Worm (Caenorhabditis elegans) whole organism, L1 larva: ENCODE results near the gene C49F5.7.

Experiments
- C04F5.9 ChIP-seq: sonication (generic microtip); optimal IDR thresholded peaks from 2 replicates; lab custom pipeline; 2016; ENCODE audit warnings: missing genetic modification characterization, missing compliant biosample characterization
- C16A3.4 ChIP-seq: fragments of 150-350 bp; optimal IDR thresholded peaks from 2 replicates; lab custom pipeline; 2014; ENCODE audit warnings: missing biosample characterization, missing genetic modification characterization
- C34B4.2 ChIP-seq: sonication (generic microtip); optimal IDR thresholded peaks from 2 replicates; lab custom pipeline; 2017; ENCODE audit warnings: mild to moderate bottlenecking, missing genetic modification characterization, missing compliant biosample characterization
- F16B12.6 ChIP-seq: fragments of 150-350 bp; optimal IDR thresholded peaks from 2 replicates; lab custom pipeline; 2014; ENCODE audit warnings: missing biosample characterization, missing genetic modification characterization
- Y116A8C.19 ChIP-seq: sonication (generic microtip); optimal IDR thresholded peaks from 2 replicates; lab custom pipeline; 2016; ENCODE audit warnings: missing compliant biosample characterization, missing genetic modification characterization, borderline replicate concordance
- aha-1 ChIP-seq: fragments of 150-350 bp; optimal IDR thresholded peaks from 2 replicates; lab custom pipeline; 2014; ENCODE audit warnings: missing biosample characterization, missing genetic modification characterization
- aly-2 ChIP-seq: fragments of 150-350 bp; optimal IDR thresholded peaks from 2 replicates; lab custom pipeline; 2014; ENCODE audit warnings: missing biosample characterization, missing genetic modification characterization
- ama-1 ChIP-seq: fragments of 150-350 bp; optimal IDR thresholded peaks from 2 replicates; lab custom pipeline; 2014
- ceh-8 ChIP-seq: fragments of 200-800 bp; sonication (Bioruptor generic); optimal IDR thresholded peaks from 2 replicates; lab custom pipeline; 2018; ENCODE audit warnings: mild to moderate bottlenecking, missing genetic modification characterization, moderate library complexity, missing compliant biosample characterization
- ceh-82 ChIP-seq, 3 experiments: fragments of 150-350 bp in 1 of 3; sonication (generic microtip) in 2 of 3; optimal IDR thresholded peaks; 2 replicates each; lab custom pipeline; 2014 to 2017; ENCODE audit warnings: missing biosample characterization in 3 of 3, missing genetic modification characterization in 3 of 3
- ces-1 ChIP-seq: fragments of 150-350 bp; optimal IDR thresholded peaks from 2 replicates; lab custom pipeline; 2014; ENCODE audit warnings: missing biosample characterization, missing genetic modification reagents, missing genetic modification characterization
- dpl-1 ChIP-seq, 3 experiments: fragments of 150-350 bp in 2 of 3; sonication (generic microtip) in 1 of 3; optimal IDR thresholded peaks; 2 replicates each; lab custom pipeline; 2014 to 2017; ENCODE audit warnings: missing biosample characterization in 3 of 3, missing genetic modification characterization in 3 of 3, missing genetic modification reagents in 3 of 3
- dsc-1 ChIP-seq: sonication (generic microtip); optimal IDR thresholded peaks from 2 replicates; lab custom pipeline; 2016; ENCODE audit warnings: mild to moderate bottlenecking, missing genetic modification characterization, missing compliant biosample characterization
- efl-1 ChIP-seq, 4 experiments: fragments of 150-350 bp; optimal IDR thresholded peaks in 3 of 4; peaks in 1 of 4; 1 replicate in 1 of 4; 2 replicates in 3 of 4; lab custom pipeline; 2014; ENCODE audit warnings: missing biosample characterization in 2 of 4, missing genetic modification characterization in 2 of 4, missing genetic modification reagents in 2 of 4
- egl-13 ChIP-seq: sonication (generic microtip); optimal IDR thresholded peaks from 2 replicates; lab custom pipeline; 2016; ENCODE audit warnings: missing genotype, missing genetic modification reagents, missing genetic modification characterization, missing compliant biosample characterization
- egl-27 ChIP-seq, 2 experiments: fragments of 150-350 bp in 1 of 2; sonication (generic microtip); optimal IDR thresholded peaks; 3 replicates each; lab custom pipeline; 2017 to 2018; ENCODE audit warnings: missing biosample characterization in 2 of 2, missing genetic modification characterization in 2 of 2, missing genetic modification reagents in 2 of 2
- elt-2 ChIP-seq: sonication (generic microtip); optimal IDR thresholded peaks from 2 replicates; lab custom pipeline; 2016; ENCODE audit warnings: missing genetic modification characterization, mild to moderate bottlenecking, inconsistent platforms, missing compliant biosample characterization, missing genetic modification reagents
- ets-5 ChIP-seq: fragments of 200-800 bp; sonication (Bioruptor generic); IDR thresholded peaks from 2 replicates; pipeline ENCODE4 v1.3.6; 2022; ENCODE audit warnings: missing genetic modification characterization, missing compliant biosample characterization
- fkh-4 ChIP-seq: sonication (generic microtip); optimal IDR thresholded peaks from 2 replicates; lab custom pipeline; 2016; ENCODE audit warnings: missing compliant biosample characterization, missing genetic modification characterization, borderline replicate concordance
- fos-1 ChIP-seq: fragments of 150-350 bp; optimal IDR thresholded peaks from 2 replicates; lab custom pipeline; 2014; ENCODE audit warnings: missing biosample characterization, missing genetic modification characterization
- hpl-2 ChIP-seq: fragments of 150-350 bp; optimal IDR thresholded peaks from 2 replicates; lab custom pipeline; 2014; ENCODE audit warnings: missing biosample characterization, missing genetic modification reagents, missing genetic modification characterization
- lin-14 ChIP-seq: fragments of 200-800 bp; sonication (Bioruptor generic); optimal IDR thresholded peaks from 2 replicates; lab custom pipeline; 2018; ENCODE audit warnings: mild to moderate bottlenecking, missing genetic modification characterization, moderate library complexity, missing compliant biosample characterization
- lin-35 ChIP-seq, 2 experiments: fragments of 150-350 bp; optimal IDR thresholded peaks; 2 replicates each; lab custom pipeline; 2014; ENCODE audit warnings: missing biosample characterization in 2 of 2, missing genetic modification characterization in 2 of 2, missing genetic modification reagents in 2 of 2
- lin-39 ChIP-seq: fragments of 150-350 bp; optimal IDR thresholded peaks from 2 replicates; lab custom pipeline; 2014; ENCODE audit warnings: missing biosample characterization, missing genetic modification reagents, missing genetic modification characterization
- lir-3 ChIP-seq: sonication (generic microtip); optimal IDR thresholded peaks from 2 replicates; lab custom pipeline; 2016; ENCODE audit warnings: mild to moderate bottlenecking, missing genetic modification characterization, moderate library complexity, missing compliant biosample characterization; ENCODE audit not compliant: poor library complexity
- lsy-2 ChIP-seq, 2 experiments: fragments of 150-350 bp; optimal IDR thresholded peaks; 2 replicates each; lab custom pipeline; 2014; ENCODE audit warnings: missing biosample characterization in 2 of 2, missing genetic modification characterization in 2 of 2
- mab-9 ChIP-seq: fragments of 200-800 bp; sonication (Bioruptor generic); IDR thresholded peaks from 2 replicates; pipeline ENCODE4 v1.3.6; 2022; ENCODE audit warnings: missing genetic modification reagents, missing genetic modification characterization, missing compliant biosample characterization
- mdl-1 ChIP-seq, 2 experiments: fragments of 150-350 bp; optimal IDR thresholded peaks; 2 replicates each; lab custom pipeline; 2014 to 2017; ENCODE audit warnings: missing biosample characterization in 2 of 2, missing genetic modification characterization in 2 of 2, inconsistent platforms in 1 of 2
- mep-1 ChIP-seq: fragments of 150-350 bp; optimal IDR thresholded peaks from 2 replicates; lab custom pipeline; 2014; ENCODE audit warnings: missing biosample characterization, missing genetic modification characterization
- nhr-11 ChIP-seq: fragments of 150-350 bp; optimal IDR thresholded peaks from 2 replicates; lab custom pipeline; 2014; ENCODE audit warnings: missing biosample characterization, missing genetic modification characterization
- nhr-12 ChIP-seq: sonication (generic microtip); optimal IDR thresholded peaks from 2 replicates; lab custom pipeline; 2017; ENCODE audit warnings: missing biosample characterization, missing genetic modification characterization
- nhr-19 ChIP-seq: fragments of 200-800 bp; sonication (Bioruptor generic); conservative IDR thresholded peaks from 2 replicates; pipeline ENCODE4 v1.3.6; 2022; ENCODE audit warnings: missing genetic modification characterization, missing compliant biosample characterization
- nhr-237 ChIP-seq: fragments of 150-350 bp; optimal IDR thresholded peaks from 2 replicates; lab custom pipeline; 2014; ENCODE audit warnings: missing biosample characterization, missing genetic modification characterization
- nhr-28 ChIP-seq: fragments of 150-350 bp; optimal IDR thresholded peaks from 2 replicates; lab custom pipeline; 2014; ENCODE audit warnings: missing biosample characterization, missing genetic modification characterization
- nhr-47 ChIP-seq: sonication (generic microtip); optimal IDR thresholded peaks from 2 replicates; lab custom pipeline; 2016; ENCODE audit warnings: mild to moderate bottlenecking, missing genetic modification characterization, moderate library complexity, missing compliant biosample characterization
- nhr-71 ChIP-seq: sonication (generic microtip); optimal IDR thresholded peaks from 2 replicates; lab custom pipeline; 2016; ENCODE audit warnings: mild to moderate bottlenecking, missing genetic modification characterization, moderate library complexity, missing compliant biosample characterization
- nhr-76 ChIP-seq: sonication (generic microtip); optimal IDR thresholded peaks from 2 replicates; lab custom pipeline; 2017; ENCODE audit warnings: missing biosample characterization, missing genetic modification characterization
- nhr-77 ChIP-seq: fragments of 150-350 bp; optimal IDR thresholded peaks from 2 replicates; lab custom pipeline; 2014; ENCODE audit warnings: missing biosample characterization, missing genetic modification characterization
- nhr-84 ChIP-seq: sonication (generic microtip); optimal IDR thresholded peaks from 2 replicates; lab custom pipeline; 2017; ENCODE audit warnings: missing biosample characterization, missing genetic modification characterization
- nhr-85 ChIP-seq: sonication (generic microtip); peaks from one replicate; lab custom pipeline; 2016; ENCODE audit warnings: missing genetic modification characterization, inconsistent platforms, missing compliant biosample characterization
- pag-3 ChIP-seq: sonication (generic microtip); optimal IDR thresholded peaks from 2 replicates; lab custom pipeline; 2017; ENCODE audit warnings: missing genetic modification characterization, mild to moderate bottlenecking, missing compliant biosample characterization, antibody characterized with exemption, borderline replicate concordance; ENCODE audit not compliant: insufficient read depth
- pax-3 ChIP-seq: fragments of 200-800 bp; sonication (Bioruptor generic); optimal IDR thresholded peaks from 2 replicates; lab custom pipeline; 2018; ENCODE audit warnings: mild to moderate bottlenecking, missing genetic modification characterization, moderate library complexity, missing compliant biosample characterization
- snpc-4 ChIP-seq: fragments of 150-350 bp; optimal IDR thresholded peaks from 2 replicates; lab custom pipeline; 2014; ENCODE audit warnings: missing biosample characterization, missing genetic modification characterization
- sptf-1 ChIP-seq: fragments of 150-350 bp; optimal IDR thresholded peaks from 2 replicates; lab custom pipeline; 2014; ENCODE audit warnings: missing biosample characterization, missing genetic modification characterization
- sup-37 ChIP-seq: fragments of 200-800 bp; sonication (Bioruptor generic); optimal IDR thresholded peaks from 2 replicates; lab custom pipeline; 2018; ENCODE audit warnings: mild to moderate bottlenecking, missing genetic modification characterization, missing compliant biosample characterization
- tlp-1 ChIP-seq: fragments of 150-350 bp; optimal IDR thresholded peaks from 2 replicates; lab custom pipeline; 2014; ENCODE audit warnings: missing biosample characterization, missing genetic modification characterization
- unc-30 ChIP-seq: sonication (generic microtip); optimal IDR thresholded peaks from 2 replicates; lab custom pipeline; 2017; ENCODE audit warnings: missing biosample characterization, missing genetic modification characterization
- unc-98 ChIP-seq: fragments of 200-800 bp; sonication (Bioruptor generic); IDR thresholded peaks from 2 replicates; pipeline ENCODE4 v1.3.6; 2022; ENCODE audit warnings: missing genetic modification characterization, missing compliant biosample characterization
- xbp-1 ChIP-seq: sonication (generic microtip); optimal IDR thresholded peaks from 2 replicates; lab custom pipeline; 2016; ENCODE audit warnings: missing genetic modification characterization, missing compliant biosample characterization
- zag-1 ChIP-seq: fragments of 150-350 bp; optimal IDR thresholded peaks from 2 replicates; lab custom pipeline; 2014; ENCODE audit warnings: missing biosample characterization, missing genetic modification characterization
- zip-4 ChIP-seq: fragments of 200-800 bp; sonication (Bioruptor generic); optimal IDR thresholded peaks from 2 replicates; lab custom pipeline; 2018; ENCODE audit warnings: mild to moderate bottlenecking, missing genetic modification characterization, moderate library complexity, missing compliant biosample characterization
- ztf-4 ChIP-seq: fragments of 150-350 bp; optimal IDR thresholded peaks from 2 replicates; lab custom pipeline; 2014; ENCODE audit warnings: missing biosample characterization, missing genetic modification characterization

The C49F5.7 gene

ce11 chrX:11948184-11948894 lies 46.2 kb upstream of the C49F5.7 start, which contains the start of gene lsd-1:
lsd-1 (plus strand) TSS chrX:11948844.
- TF ChIP-seq nhr-19 (GFP tag; lab: Robert Waterston, UW) (no peak), nhr-77 (no peak), ets-5 (GFP tag; lab: Robert Waterston, UW) (no peak), nhr-11 (tag; lab: Kevin White, UChicago) (no peak), sptf-1 (tag; lab: Kevin White, UChicago) (no peak), pax-3 (tag; lab: Kevin White, UChicago) (no peak), mdl-1 (tag; optimal IDR thresholded peaks at IDR 0.05; lab: Kevin White, UChicago) (no peak), nhr-84 (tag; lab: Kevin White, UChicago) (no peak), nhr-71 (tag; lab: Kevin White, UChicago) (no peak), ceh-8 (GFP tag; lab: Kevin White, UChicago) (no peak), zag-1 (tag; lab: Kevin White, UChicago) (no peak), egl-13 (tag; lab: Kevin White, UChicago) (peak; percentile 9), aha-1 (tag; lab: Kevin White, UChicago) (no peak), nhr-76 (tag; lab: Kevin White, UChicago) (no peak), pag-3 (tag; lab: Kevin White, UChicago) (no peak), efl-1 (optimal IDR thresholded peaks at IDR 0.05; lab: Kevin White, UChicago) (peak; percentile 22 to 23), efl-1 (GFP tag; optimal IDR thresholded peaks at IDR 0.05 in 1 of 2; lab: Kevin White, UChicago) (peak in 1 of 2 experiments; percentile 4), F16B12.6 (peak; percentile 92), xbp-1 (tag; lab: Kevin White, UChicago) (peak; percentile 10), mep-1 (tag; lab: Kevin White, UChicago) (no peak), nhr-237 (tag; lab: Kevin White, UChicago) (no peak), ces-1 (GFP tag; lab: Kevin White, UChicago) (no peak), C04F5.9 (tag; lab: Kevin White, UChicago) (no peak), egl-27 (tag; optimal IDR thresholded peaks at IDR 0.05; lab: Kevin White, UChicago) (no peak), C34B4.2 (no peak), dsc-1 (peak; percentile 16), lin-35 (GFP tag; optimal IDR thresholded peaks at IDR 0.05; lab: Kevin White, UChicago) (peak; percentile 29 to 56), fos-1 (no peak), Y116A8C.19 (tag; lab: Kevin White, UChicago) (no peak), lin-14 (GFP tag; lab: Kevin White, UChicago) (no peak), lin-39 (tag; lab: Kevin White, UChicago) (no peak), mab-9 (GFP tag; lab: Robert Waterston, UW) (no peak), nhr-47 (peak; percentile 45), unc-30 (no peak), lsy-2 (tag; optimal IDR thresholded peaks at IDR 0.05; lab: Kevin White, UChicago) (no peak), dpl-1 (GFP tag; optimal IDR thresholded peaks at IDR 0.05; lab: Kevin White, UChicago) (peak in 2 of 3 experiments; percentile 28 to 32), elt-2 (tag; lab: Kevin White, UChicago) (no peak), snpc-4 (tag; lab: Kevin White, UChicago) (no peak), hpl-2 (no peak), nhr-85 (tag; lab: Kevin White, UChicago) (peak; percentile 68), C16A3.4 (peak; percentile 28), nhr-28 (tag; lab: Kevin White, UChicago) (no peak), ceh-82 (tag; optimal IDR thresholded peaks at IDR 0.05; lab: Kevin White, UChicago) (peak in 1 of 3 experiments; percentile 5), zip-4 (GFP tag; lab: Kevin White, UChicago) (no peak), unc-98 (GFP tag; lab: Robert Waterston, UW) (no peak), fkh-4 (no peak), ama-1 (lab: Kevin White, UChicago) (no peak), sup-37 (no peak), ztf-4 (no peak), aly-2 (no peak), lir-3 (tag; lab: Kevin White, UChicago) (no peak), tlp-1 (tag; lab: Kevin White, UChicago) (no peak), nhr-12 (no peak)
